Worm (Caenorhabditis elegans): ENCODE results near the gene col-95.

DNA sequence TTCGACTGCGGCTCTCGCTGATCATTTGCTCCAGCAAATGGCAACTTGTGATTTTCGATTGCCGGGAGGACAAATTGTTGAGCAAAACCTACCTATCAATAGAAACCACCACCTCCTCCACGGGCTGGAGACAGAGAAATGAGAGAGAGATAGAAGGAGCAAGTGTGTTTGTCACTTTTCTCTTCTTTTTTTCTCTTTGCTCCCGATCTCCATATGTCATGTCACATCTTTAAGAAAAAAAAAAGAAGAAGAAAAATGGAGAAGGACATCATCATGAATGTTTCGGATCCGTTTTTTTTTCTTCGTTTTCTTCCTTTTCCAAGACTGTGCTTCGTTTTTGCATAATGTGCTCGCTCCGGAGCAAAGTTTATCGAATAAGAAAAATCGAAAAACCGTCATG lies 43.1 kb upstream of the col-95 start:
- TF ChIP-seq dao-5 (tag; optimal IDR thresholded peaks at IDR 0.05) (no peak), him-1 (tag; optimal IDR thresholded peaks at IDR 0.05) (no peak), W03F9.2 (tag; optimal IDR thresholded peaks at IDR 0.05) (no peak)

Measured in whole organism, L4/young adult.